Fruit fly (Drosophila melanogaster) whole organism, wandering third instar larva: Measurements from ENCODE around the gene CG43759.

ENCODE experiments used
- Abd-B ChIP-seq: fragments of >200 bp; optimal IDR thresholded peaks from 2 replicates; lab custom pipeline; 2017; ENCODE audit warnings: missing biosample characterization, missing genetic modification characterization
- CG32264 ChIP-seq: fragments of 200-800 bp; sonication (Bioruptor generic); optimal IDR thresholded peaks from 2 replicates; lab custom pipeline; 2016; ENCODE audit warnings: missing biosample characterization, missing genetic modification characterization
- CG9705 ChIP-seq: fragments of 200-800 bp; sonication (Bioruptor generic); optimal IDR thresholded peaks from 2 replicates; lab custom pipeline; 2018; ENCODE audit warnings: missing biosample characterization, mild to moderate bottlenecking, missing genetic modification characterization
- CrebA ChIP-seq: fragments of 200-800 bp; sonication (Bioruptor generic); optimal IDR thresholded peaks from 2 replicates; lab custom pipeline; 2016; ENCODE audit warnings: missing biosample characterization, mild to moderate bottlenecking, missing genetic modification characterization, borderline replicate concordance
- Dfd ChIP-seq: fragments of >200 bp; optimal IDR thresholded peaks from 2 replicates; lab custom pipeline; 2017; ENCODE audit warnings: missing biosample characterization, missing genetic modification characterization
- Dif ChIP-seq: fragments of 200-275, 200-300 bp; sonication (Bioruptor generic); optimal IDR thresholded peaks from 2 replicates; lab custom pipeline; 2018; ENCODE audit warnings: missing biosample characterization, missing genetic modification characterization; ENCODE audit not compliant: partially characterized antibody
- GATAd ChIP-seq: sonication (Bioruptor generic); optimal IDR thresholded peaks from 2 replicates; lab custom pipeline; 2016; ENCODE audit warnings: missing biosample characterization, missing genetic modification characterization
- Hnf4 ChIP-seq: fragments of 200-800 bp; sonication (Bioruptor generic); optimal IDR thresholded peaks from 2 replicates; lab custom pipeline; 2016; ENCODE audit warnings: missing biosample characterization, mild to moderate bottlenecking, missing genetic modification characterization
- Hr78 ChIP-seq: fragments of >200 bp; optimal IDR thresholded peaks from 2 replicates; lab custom pipeline; 2017; ENCODE audit warnings: missing biosample characterization, missing genetic modification characterization
- Hr83 ChIP-seq: fragments of 200-300 bp; sonication (Bioruptor generic); optimal IDR thresholded peaks from 2 replicates; lab custom pipeline; 2016; ENCODE audit warnings: missing biosample characterization, mild to moderate bottlenecking, missing genetic modification characterization, moderate library complexity; ENCODE audit not compliant: poor library complexity, severe bottlenecking
- Jra ChIP-seq: sonication (Bioruptor generic); optimal IDR thresholded peaks from 2 replicates; lab custom pipeline; 2016; ENCODE audit warnings: missing biosample characterization, missing genetic modification characterization
- Mio ChIP-seq: sonication (Bioruptor generic); optimal IDR thresholded peaks from 2 replicates; lab custom pipeline; 2016; ENCODE audit warnings: missing biosample characterization, missing genetic modification characterization
- Myc ChIP-seq: fragments of >200 bp; optimal IDR thresholded peaks from 2 replicates; lab custom pipeline; 2017
- N ChIP-seq: fragments of >200 bp; optimal IDR thresholded peaks from 2 replicates; lab custom pipeline; 2018; ENCODE audit warnings: missing biosample characterization, missing external identifiers, missing genetic modification characterization
- OdsH ChIP-seq: fragments of 200-800 bp; sonication (Bioruptor generic); optimal IDR thresholded peaks from 2 replicates; lab custom pipeline; 2016; ENCODE audit warnings: missing biosample characterization, mild to moderate bottlenecking, missing genetic modification characterization
- Rel ChIP-seq, 2 experiments: fragments of 200-800 bp; sonication (Bioruptor generic) in 1 of 2; optimal IDR thresholded peaks; 2 replicates in 1 of 2; 3 replicates in 1 of 2; lab custom pipeline; 2016 to 2019; ENCODE audit warnings: mild to moderate bottlenecking in 2 of 2, missing biosample characterization in 2 of 2, missing genetic modification characterization in 2 of 2, moderate library complexity in 1 of 2
- Sp1 ChIP-seq: fragments of 200-800 bp; sonication (Bioruptor generic); optimal IDR thresholded peaks from 3 replicates; lab custom pipeline; 2019; ENCODE audit warnings: missing biosample characterization, mild to moderate bottlenecking, missing genetic modification characterization, moderate library complexity
- Vsx2 ChIP-seq: fragments of 200-300, 225-300 bp; sonication (Bioruptor generic); optimal IDR thresholded peaks from 2 replicates; lab custom pipeline; 2018; ENCODE audit warnings: missing biosample characterization, missing genetic modification characterization; ENCODE audit not compliant: partially characterized antibody
- br ChIP-seq: fragments of 200-800 bp; sonication (Bioruptor generic); optimal IDR thresholded peaks from 2 replicates; lab custom pipeline; 2016; ENCODE audit warnings: missing biosample characterization, missing genetic modification characterization
- brk ChIP-seq: fragments of 200-800 bp; sonication (Bioruptor generic); optimal IDR thresholded peaks from 2 replicates; lab custom pipeline; 2016; ENCODE audit warnings: missing biosample characterization, mild to moderate bottlenecking, missing genetic modification characterization
- dmrt93B ChIP-seq: fragments of 200-800 bp; sonication (Bioruptor generic); optimal IDR thresholded peaks from 2 replicates; lab custom pipeline; 2018; ENCODE audit warnings: missing biosample characterization, mild to moderate bottlenecking, missing genetic modification characterization
- ey ChIP-seq: fragments of 200-800 bp; sonication (Bioruptor generic); optimal IDR thresholded peaks from 2 replicates; lab custom pipeline; 2016; ENCODE audit warnings: missing biosample characterization, missing genetic modification characterization
- foxo ChIP-seq, 2 experiments: fragments of 200-800 bp; sonication (Bioruptor generic); optimal IDR thresholded peaks; 2 replicates in 1 of 2; 3 replicates in 1 of 2; lab custom pipeline; 2016 to 2017; ENCODE audit warnings: missing biosample characterization in 2 of 2, missing genetic modification characterization in 2 of 2
- fru ChIP-seq: fragments of 200-800 bp; sonication (Bioruptor generic); optimal IDR thresholded peaks from 3 replicates; lab custom pipeline; 2016; ENCODE audit warnings: missing biosample characterization, mild to moderate bottlenecking, missing genetic modification characterization
- jim ChIP-seq: fragments of 175-275, 200-325 bp; sonication (Bioruptor generic); optimal IDR thresholded peaks from 2 replicates; lab custom pipeline; 2016; ENCODE audit warnings: missing biosample characterization, mild to moderate bottlenecking, missing genetic modification characterization
- lola ChIP-seq: fragments of >200 bp; optimal IDR thresholded peaks from 2 replicates; lab custom pipeline; 2017; ENCODE audit warnings: missing biosample characterization, missing genetic modification characterization
- pan ChIP-seq: fragments of >200 bp; optimal IDR thresholded peaks from 2 replicates; lab custom pipeline; 2017
- psq ChIP-seq: fragments of 200-800 bp; sonication (Bioruptor generic); optimal IDR thresholded peaks from 3 replicates; lab custom pipeline; 2017; ENCODE audit warnings: missing biosample characterization, mild to moderate bottlenecking, missing genetic modification characterization, moderate library complexity
- rgr ChIP-seq: fragments of 200-800 bp; sonication (Bioruptor generic); optimal IDR thresholded peaks from 3 replicates; lab custom pipeline; 2016; ENCODE audit warnings: missing biosample characterization, mild to moderate bottlenecking, missing genetic modification characterization
- sage ChIP-seq: fragments of 200-800 bp; sonication (Bioruptor generic); optimal IDR thresholded peaks from 2 replicates; lab custom pipeline; 2016; ENCODE audit warnings: missing biosample characterization, mild to moderate bottlenecking, missing genetic modification characterization
- tai ChIP-seq: sonication (Bioruptor generic); optimal IDR thresholded peaks from 2 replicates; lab custom pipeline; 2016; ENCODE audit warnings: missing biosample characterization, missing genetic modification characterization
- usp ChIP-seq: fragments of >200 bp; optimal IDR thresholded peaks from 2 replicates; lab custom pipeline; 2017; ENCODE audit warnings: missing biosample characterization, missing genetic modification characterization
- woc ChIP-seq: sonication (Bioruptor generic); optimal IDR thresholded peaks from 2 replicates; lab custom pipeline; 2016; ENCODE audit warnings: missing biosample characterization, mild to moderate bottlenecking, missing genetic modification characterization

The CG43759 gene

dm6 chrX:18929946-18930562 is at the start of gene CG43759:
CG43759 (plus strand) TSS chrX:18930335.
- TF ChIP-seq Hnf4 (GFP tag; lab: Kevin White, UChicago), result peak; percentile 22
- peak; percentile 23 for TF ChIP-seq woc (GFP tag; lab: Kevin White, UChicago)
- no peak for TF ChIP-seq dmrt93B (GFP tag; lab: Kevin White, UChicago)
- no peak for TF ChIP-seq Myc (lab: Kevin White, UChicago)
- peak; percentile 4 for TF ChIP-seq Hr83 (GFP tag; lab: Kevin White, UChicago)
- TF ChIP-seq OdsH, result no peak
- no peak for TF ChIP-seq CG32264 (GFP tag; lab: Kevin White, UChicago)
- TF ChIP-seq fru (GFP tag; lab: Kevin White, UChicago), result no peak
- TF ChIP-seq Vsx2 (GFP tag; lab: Kevin White, UChicago), result no peak
- TF ChIP-seq lola (GFP tag; lab: Kevin White, UChicago), result no peak
- no peak for TF ChIP-seq GATAd (GFP tag; lab: Kevin White, UChicago)
- peak; percentile 29 for TF ChIP-seq tai (GFP tag; lab: Kevin White, UChicago)
- TF ChIP-seq br (GFP tag; lab: Kevin White, UChicago), result no peak
- no peak for TF ChIP-seq rgr (GFP tag; lab: Kevin White, UChicago)
- no peak for TF ChIP-seq CrebA (GFP tag; lab: Kevin White, UChicago)
- TF ChIP-seq Dfd (GFP tag; lab: Kevin White, UChicago), result no peak
- no peak for TF ChIP-seq Abd-B (GFP tag; lab: Kevin White, UChicago)
- no peak for TF ChIP-seq sage (GFP tag; lab: Kevin White, UChicago)
- no peak for TF ChIP-seq jim
- no peak for TF ChIP-seq brk (GFP tag; lab: Kevin White, UChicago)
- TF ChIP-seq foxo (GFP tag; optimal IDR thresholded peaks at IDR 0.05; lab: Kevin White, UChicago), result no peak
- no peak for TF ChIP-seq usp (GFP tag; lab: Kevin White, UChicago)
- no peak for TF ChIP-seq CG9705 (GFP tag; lab: Kevin White, UChicago)
- TF ChIP-seq Hr78 (GFP tag; lab: Kevin White, UChicago), result no peak
- peak; percentile 27 for TF ChIP-seq Dif (GFP tag; lab: Kevin White, UChicago)
- TF ChIP-seq Mio (GFP tag; lab: Kevin White, UChicago), result no peak
- no peak for TF ChIP-seq ey (GFP tag; lab: Kevin White, UChicago)
- no peak for TF ChIP-seq psq
- no peak for TF ChIP-seq Rel (GFP tag; optimal IDR thresholded peaks at IDR 0.05; lab: Kevin White, UChicago)
- peak; percentile 23 for TF ChIP-seq Rel (tag; optimal IDR thresholded peaks at IDR 0.05; lab: Kevin White, UChicago)
- TF ChIP-seq pan, result no peak

dm6 chrX:18883999-18884671 is 46.0 kb upstream of the CG43759 start, which contains the start of gene CG7332:
CG7332 (plus strand) TSS chrX:18884513.
- no peak for TF ChIP-seq Myc (lab: Kevin White, UChicago)
- no peak for TF ChIP-seq Hr78 (GFP tag; lab: Kevin White, UChicago)
- no peak for TF ChIP-seq Mio (GFP tag; lab: Kevin White, UChicago)
- TF ChIP-seq Jra (GFP tag; lab: Kevin White, UChicago), result no peak

- TF ChIP-seq psq (peak; percentile 65), usp (GFP tag; lab: Kevin White, UChicago) (no peak)
These were observed 36.7 kb upstream of the CG43759 start, which contains the start of gene Flacc for dm6 chrX:18893433-18893832. Flacc (minus strand) TSS chrX:18893636.

dm6 chrX:18894146-18894545 is 36.0 kb upstream of the CG43759 start, which contains the start of gene SdhBL:
SdhBL (plus strand) TSS chrX:18894446.
- TF ChIP-seq Myc (lab: Kevin White, UChicago), result no peak
- no peak for TF ChIP-seq N (GFP tag; lab: Kevin White, UChicago)
- no peak for TF ChIP-seq foxo (GFP tag; optimal IDR thresholded peaks at IDR 0.05; lab: Kevin White, UChicago)
- no peak for TF ChIP-seq CrebA (GFP tag; lab: Kevin White, UChicago)
- no peak for TF ChIP-seq Dfd (GFP tag; lab: Kevin White, UChicago)
- TF ChIP-seq Sp1 (GFP tag; lab: Kevin White, UChicago), result no peak
- no peak for TF ChIP-seq ey (GFP tag; lab: Kevin White, UChicago)
- no peak for TF ChIP-seq psq
- no peak for TF ChIP-seq brk (GFP tag; lab: Kevin White, UChicago)
- TF ChIP-seq usp (GFP tag; lab: Kevin White, UChicago), result no peak
- no peak for TF ChIP-seq Mio (GFP tag; lab: Kevin White, UChicago)
- TF ChIP-seq, all 38 proteins: peak for 0
